Fruit fly (Drosophila melanogaster) whole organism, embryonic: ENCODE data around the gene CG12659.

ENCODE experiments used
- Awh ChIP-seq: fragments of 200-800 bp; sonication (Bioruptor generic); IDR thresholded peaks from 2 replicates; pipeline ENCODE4, ENCODE4 v1.3.6; 2022; ENCODE audit warnings: missing biosample characterization, missing genetic modification characterization
- BEAF-32 ChIP-seq: fragments of 200-800 bp; sonication (Bioruptor generic); optimal IDR thresholded peaks from 3 replicates; lab custom pipeline; 2017; ENCODE audit warnings: missing biosample characterization, missing genetic modification characterization, mild to moderate bottlenecking, moderate library complexity, missing genetic modification reagents
- CG10431 ChIP-seq: fragments of 200-800 bp; sonication (Bioruptor generic); optimal IDR thresholded peaks from 3 replicates; lab custom pipeline; 2018; ENCODE audit warnings: missing biosample characterization, mild to moderate bottlenecking, missing genetic modification characterization
- CG10543 ChIP-seq: fragments of 200-800 bp; sonication (Bioruptor generic); optimal IDR thresholded peaks from 3 replicates; lab custom pipeline; 2017; ENCODE audit warnings: missing biosample characterization, mild to moderate bottlenecking, missing genetic modification characterization, moderate library complexity
- CG10959 ChIP-seq: fragments of 200-800 bp; sonication (Bioruptor generic); IDR thresholded peaks from 2 replicates; pipeline ENCODE4 v1.3.6; 2022; ENCODE audit warnings: missing biosample characterization, missing genetic modification characterization
- CG11456 ChIP-seq: fragments of 200-800 bp; sonication (Bioruptor generic); IDR thresholded peaks from 3 replicates; pipeline ENCODE4 v1.3.6; 2022; ENCODE audit warnings: missing biosample characterization, missing genetic modification characterization
- CG12071 ChIP-seq: fragments of 200-800 bp; sonication (Bioruptor generic); optimal IDR thresholded peaks from 3 replicates; lab custom pipeline; 2018; ENCODE audit warnings: missing biosample characterization, mild to moderate bottlenecking, missing genetic modification characterization
- CG12769 ChIP-seq: fragments of 200-800 bp; sonication (Bioruptor generic); optimal IDR thresholded peaks from 2 replicates; lab custom pipeline; 2019; ENCODE audit warnings: missing biosample characterization, mild to moderate bottlenecking, missing genetic modification characterization, moderate library complexity
- CG13894 ChIP-seq: fragments of 200-800 bp; sonication (Bioruptor generic); optimal IDR thresholded peaks from 3 replicates; lab custom pipeline; 2018; ENCODE audit warnings: missing biosample characterization, mild to moderate bottlenecking, missing genetic modification characterization, moderate library complexity
- CG15269 ChIP-seq: fragments of 200-800 bp; sonication (Bioruptor generic); optimal IDR thresholded peaks from 2 replicates; lab custom pipeline; 2018; ENCODE audit warnings: missing biosample characterization, mild to moderate bottlenecking, missing genetic modification characterization, moderate library complexity
- CG16779 ChIP-seq: fragments of 200-800 bp; sonication (Bioruptor generic); IDR thresholded peaks from 2 replicates; pipeline ENCODE4 v1.3.6; 2022; ENCODE audit warnings: missing biosample characterization, missing genetic modification characterization
- CG17328 ChIP-seq: fragments of 200-800 bp; sonication (Bioruptor generic); IDR thresholded peaks from 2 replicates; pipeline ENCODE4 v1.3.6; 2022; ENCODE audit warnings: missing biosample characterization, missing genetic modification characterization
- CG17359 ChIP-seq: fragments of 200-800 bp; sonication (Bioruptor generic); optimal IDR thresholded peaks from 3 replicates; lab custom pipeline; 2018; ENCODE audit warnings: missing biosample characterization, mild to moderate bottlenecking, missing genetic modification characterization, moderate library complexity
- CG2129 ChIP-seq: fragments of 200-800 bp; sonication (Bioruptor generic); IDR thresholded peaks from 2 replicates; pipeline ENCODE4 v1.3.6; 2022; ENCODE audit warnings: missing biosample characterization, missing genetic modification characterization; ENCODE audit not compliant: partially characterized antibody
- CG30403 ChIP-seq: fragments of 200-800 bp; sonication (Bioruptor generic); optimal IDR thresholded peaks from 3 replicates; lab custom pipeline; 2016; ENCODE audit warnings: missing biosample characterization, missing genetic modification characterization
- CG3407 ChIP-seq: fragments of 200-800 bp; sonication (Bioruptor generic); optimal IDR thresholded peaks from 2 replicates; lab custom pipeline; 2018; ENCODE audit warnings: missing biosample characterization, mild to moderate bottlenecking, missing genetic modification characterization
- CG3838 ChIP-seq: fragments of 200-800 bp; sonication (Bioruptor generic); optimal IDR thresholded peaks from 3 replicates; lab custom pipeline; 2016; ENCODE audit warnings: missing biosample characterization, missing genetic modification characterization
- CG4360 ChIP-seq: fragments of 200-800 bp; sonication (Bioruptor generic); IDR thresholded peaks from 2 replicates; pipeline ENCODE4 v1.3.6; 2022; ENCODE audit warnings: missing biosample characterization, missing genetic modification characterization
- CG4404 ChIP-seq: fragments of 200-800 bp; sonication (Bioruptor generic); IDR thresholded peaks from 2 replicates; pipeline ENCODE4 v1.3.6; 2022; ENCODE audit warnings: missing biosample characterization, missing genetic modification characterization
- CG4730 ChIP-seq: fragments of 200-800 bp; sonication (Bioruptor generic); IDR thresholded peaks from 2 replicates; pipeline ENCODE4 v1.3.6; 2022; ENCODE audit warnings: missing biosample characterization, missing genetic modification characterization
- CG5953 ChIP-seq: fragments of 200-800 bp; sonication (Bioruptor generic); IDR thresholded peaks from 2 replicates; pipeline ENCODE4 v1.3.6; 2022; ENCODE audit warnings: missing biosample characterization, missing genetic modification characterization
- CG7786 ChIP-seq: fragments of 200-800 bp; sonication (Bioruptor generic); optimal IDR thresholded peaks from 2 replicates; lab custom pipeline; 2016; ENCODE audit warnings: missing biosample characterization, missing genetic modification characterization
- CG7839 ChIP-seq: fragments of 200-800 bp; sonication (Bioruptor generic); optimal IDR thresholded peaks from 3 replicates; lab custom pipeline; 2018; ENCODE audit warnings: missing biosample characterization, mild to moderate bottlenecking, missing genetic modification characterization, moderate library complexity
- CG7987 ChIP-seq: fragments of 200-800 bp; sonication (Bioruptor generic); optimal IDR thresholded peaks from 2 replicates; lab custom pipeline; 2018; ENCODE audit warnings: missing biosample characterization, mild to moderate bottlenecking, missing genetic modification characterization, moderate library complexity
- CG8290 ChIP-seq, 3 experiments: fragments of 200-800 bp; sonication (Bioruptor generic); optimal IDR thresholded peaks; 2 replicates each; lab custom pipeline; 2016 to 2019; ENCODE audit warnings: missing biosample characterization in 3 of 3, missing genetic modification characterization in 3 of 3, mild to moderate bottlenecking in 2 of 3, moderate library complexity in 1 of 3
- CG8388 ChIP-seq: fragments of 200-800 bp; sonication (Bioruptor generic); optimal IDR thresholded peaks from 2 replicates; lab custom pipeline; 2019; ENCODE audit warnings: missing biosample characterization, mild to moderate bottlenecking, missing genetic modification characterization, moderate library complexity
- CG8478 ChIP-seq: fragments of >200 bp; optimal IDR thresholded peaks from 2 replicates; lab custom pipeline; 2018
- CG9932 ChIP-seq: fragments of 200-800 bp; sonication (Bioruptor generic); IDR thresholded peaks from 2 replicates; pipeline ENCODE4 v1.3.6; 2022; ENCODE audit warnings: missing biosample characterization, missing genetic modification characterization
- Dbx ChIP-seq: fragments of 200-800 bp; sonication (Bioruptor generic); IDR thresholded peaks from 3 replicates; pipeline ENCODE4 v1.3.6; 2022; ENCODE audit warnings: missing biosample characterization, missing genetic modification characterization
- Eip74EF ChIP-seq, 2 experiments: fragments of 200-800 bp in 1 of 2; fragments of >200 bp in 1 of 2; sonication (Bioruptor generic) in 1 of 2; optimal IDR thresholded peaks; 2 replicates each; lab custom pipeline; 2017 to 2019; ENCODE audit warnings: missing biosample characterization in 2 of 2, missing genetic modification characterization in 2 of 2, mild to moderate bottlenecking in 1 of 2, moderate library complexity in 1 of 2
- Fer2 ChIP-seq: fragments of 200-800 bp; sonication (Bioruptor generic); optimal IDR thresholded peaks from 2 replicates; lab custom pipeline; 2018; ENCODE audit warnings: missing biosample characterization, mild to moderate bottlenecking, missing genetic modification characterization, moderate library complexity
- Med ChIP-seq: fragments of 200-800 bp; sonication (Bioruptor generic); peaks from one replicate; lab custom pipeline; 2016; ENCODE audit warnings: missing biosample characterization, missing genetic modification characterization, mild to moderate bottlenecking, inconsistent platforms, moderate library complexity
- Opbp ChIP-seq: fragments of 200-800 bp; sonication (Bioruptor generic); IDR thresholded peaks from 3 replicates; pipeline ENCODE4 v1.3.6; 2022; ENCODE audit warnings: missing biosample characterization, missing genetic modification characterization; ENCODE audit not compliant: partially characterized antibody
- Ravus ChIP-seq: fragments of 200-800 bp; sonication (Bioruptor generic); IDR thresholded peaks from 2 replicates; pipeline ENCODE4 v1.3.6; 2022; ENCODE audit warnings: missing biosample characterization, missing genetic modification characterization
- Side ChIP-seq: fragments of 200-800 bp; sonication (Bioruptor generic); optimal IDR thresholded peaks from 2 replicates; lab custom pipeline; 2016; ENCODE audit warnings: missing biosample characterization, missing genetic modification characterization
- Sry-β ChIP-seq: fragments of 200-800 bp; sonication (Bioruptor generic); optimal IDR thresholded peaks from 2 replicates; lab custom pipeline; 2018; ENCODE audit warnings: missing biosample characterization, mild to moderate bottlenecking, missing genetic modification characterization, moderate library complexity
- ac ChIP-seq: fragments of 200-800 bp; sonication (Bioruptor generic); optimal IDR thresholded peaks from 3 replicates; lab custom pipeline; 2017; ENCODE audit warnings: missing biosample characterization, mild to moderate bottlenecking, missing genetic modification characterization
- caup ChIP-seq: fragments of 200-800 bp; sonication (Bioruptor generic); optimal IDR thresholded peaks from 3 replicates; lab custom pipeline; 2017; ENCODE audit warnings: missing biosample characterization, mild to moderate bottlenecking, missing genetic modification characterization, moderate library complexity; ENCODE audit not compliant: severe bottlenecking
- corto ChIP-seq: fragments of 200-800 bp; sonication (Bioruptor generic); optimal IDR thresholded peaks from 2 replicates; lab custom pipeline; 2016; ENCODE audit warnings: missing biosample characterization, mild to moderate bottlenecking, missing genetic modification characterization, moderate library complexity
- insv ChIP-seq, 2 experiments: fragments of 200-800 bp; sonication (Bioruptor generic); optimal IDR thresholded peaks; 3 replicates each; lab custom pipeline; 2016 to 2018; ENCODE audit warnings: missing biosample characterization in 2 of 2, missing genetic modification characterization in 2 of 2
- nau ChIP-seq: fragments of 200-800 bp; sonication (Bioruptor generic); optimal IDR thresholded peaks from 3 replicates; lab custom pipeline; 2017; ENCODE audit warnings: missing biosample characterization, mild to moderate bottlenecking, missing genetic modification characterization, missing genetic modification reagents
- slbo ChIP-seq: fragments of 200-800 bp; sonication (Bioruptor generic); IDR thresholded peaks from 2 replicates; pipeline ENCODE4 v1.3.6; 2022; ENCODE audit warnings: missing biosample characterization, missing genetic modification characterization
- sug ChIP-seq: fragments of 200-800 bp; optimal IDR thresholded peaks from 2 replicates; lab custom pipeline; 2019; ENCODE audit warnings: missing biosample characterization, mild to moderate bottlenecking, missing genetic modification characterization, moderate library complexity
- tgo ChIP-seq: fragments of 200-800 bp; sonication (Bioruptor generic); IDR thresholded peaks from 3 replicates; pipeline ENCODE4 v1.3.6; 2022; ENCODE audit warnings: missing biosample characterization, missing genetic modification characterization
- tll ChIP-seq, 2 experiments: fragments of 200-800 bp in 1 of 2; fragments of >200 bp in 1 of 2; sonication (Bioruptor generic) in 1 of 2; optimal IDR thresholded peaks; 2 replicates each; lab custom pipeline; 2017 to 2019; ENCODE audit warnings: missing biosample characterization in 2 of 2, missing genetic modification characterization in 2 of 2, mild to moderate bottlenecking in 1 of 2, moderate library complexity in 1 of 2
- zfh1 ChIP-seq: fragments of 200-800 bp; sonication (Bioruptor generic); IDR thresholded peaks from 3 replicates; pipeline ENCODE4 v1.3.6; 2022; ENCODE audit warnings: missing biosample characterization, missing genetic modification characterization

Gene CG12659

DNA sequence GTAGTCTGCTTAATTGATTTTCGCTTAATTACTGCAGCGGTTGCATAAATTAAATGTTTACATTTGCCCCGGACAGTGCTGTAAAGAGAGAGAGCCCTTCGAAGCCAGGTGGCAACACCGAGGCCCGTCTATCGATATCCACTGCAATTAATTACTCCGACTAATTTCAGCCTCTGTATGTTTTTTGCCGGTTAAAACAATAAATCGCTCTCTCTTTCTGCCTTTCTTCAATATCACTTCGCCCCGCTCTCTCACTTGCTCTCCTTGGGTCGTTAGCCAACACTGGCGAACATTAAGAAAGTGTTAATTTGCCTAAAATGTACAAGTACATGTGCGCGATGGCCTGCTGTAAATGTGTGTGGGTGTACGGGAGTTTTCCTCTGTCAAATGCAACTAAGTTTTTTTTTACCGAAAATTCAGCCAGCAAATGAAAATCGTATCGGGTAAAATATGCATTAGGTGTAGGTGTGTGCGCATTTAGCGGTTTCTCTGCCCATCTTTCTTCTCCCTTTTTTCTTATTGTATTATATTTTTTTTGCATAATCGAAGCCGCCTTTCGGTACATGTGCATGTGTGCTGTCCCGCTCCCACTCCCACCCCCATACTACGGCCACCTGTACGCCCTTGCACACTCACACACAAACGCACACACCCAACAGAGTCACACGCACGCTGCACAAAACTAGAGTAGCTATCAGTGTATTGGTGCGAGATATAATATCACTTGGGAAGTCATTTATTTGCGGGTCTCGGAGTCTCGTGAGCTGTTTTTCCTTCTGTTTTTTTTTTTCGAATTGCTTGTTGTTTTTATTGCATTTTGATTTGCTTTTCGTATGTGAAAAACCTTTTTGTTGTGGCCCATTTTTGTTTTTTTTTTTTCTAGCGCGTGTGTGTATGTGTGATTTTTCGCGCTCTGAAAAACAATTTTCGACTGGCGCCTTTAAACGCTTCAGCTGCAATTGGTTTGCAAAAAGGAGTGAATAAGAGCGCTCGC, 29.8 kb downstream of the CG12659 start (continued):
- TF ChIP-seq CG2129 (GFP tag; lab: Robert Waterston, UW), result no peak
- no peak for TF ChIP-seq CG7987 (GFP tag; lab: Kevin White, UChicago)
- TF ChIP-seq caup, result peak; percentile 31
- TF ChIP-seq CG7786, result peak; percentile 26
- peak; percentile 11; the same call in 1 of the 2 replicates for TF ChIP-seq CG4404 (GFP tag; lab: Robert Waterston, UW)
- TF ChIP-seq CG8388, result no peak
- no peak for TF ChIP-seq tll (GFP tag; optimal IDR thresholded peaks at IDR 0.05; lab: Kevin White, UChicago)
- TF ChIP-seq CG11456 (GFP tag; lab: Robert Waterston, UW), result no peak
- no peak for TF ChIP-seq Fer2
- TF ChIP-seq Side (GFP tag; lab: Kevin White, UChicago), result peak; percentile 56
- TF ChIP-seq CG15269 (tag; lab: Kevin White, UChicago), result no peak
- no peak for TF ChIP-seq CG17328 (GFP tag; lab: Robert Waterston, UW)
- no peak for TF ChIP-seq Sry-β (GFP tag; lab: Kevin White, UChicago)
- TF ChIP-seq sug (tag; lab: Kevin White, UChicago), result peak; percentile 33
- TF ChIP-seq CG13894 (tag; lab: Kevin White, UChicago), result no peak
- no peak for TF ChIP-seq corto
- TF ChIP-seq BEAF-32 (GFP tag; lab: Kevin White, UChicago), result peak; percentile 58
- no peak for TF ChIP-seq CG4730 (GFP tag; lab: Robert Waterston, UW)
- TF ChIP-seq CG5953, result no peak
- peak; percentile 16 for TF ChIP-seq CG30403
- TF ChIP-seq CG17359 (tag; lab: Kevin White, UChicago), result no peak
- no peak for TF ChIP-seq nau (GFP tag; lab: Kevin White, UChicago)
- TF ChIP-seq CG8290 (GFP tag; optimal IDR thresholded peaks at IDR 0.05; lab: Kevin White, UChicago), result no peak
- TF ChIP-seq CG8290 (tag; optimal IDR thresholded peaks at IDR 0.05; lab: Kevin White, UChicago), result peak in 1 of 2 experiments; percentile 76
- TF ChIP-seq CG4360 (GFP tag; lab: Robert Waterston, UW), result 0 out of 2 replicates have a peak, but pooled peaks have one; percentile 22
- no peak for TF ChIP-seq Ravus (GFP tag; lab: Robert Waterston, UW)
- TF ChIP-seq CG9932 (GFP tag; lab: Robert Waterston, UW), result peak; percentile 46
- TF ChIP-seq CG16779 (GFP tag; lab: Robert Waterston, UW), result no peak
- TF ChIP-seq CG3838 (GFP tag; lab: Kevin White, UChicago), result no peak
- no peak; the same call in 1 of the 2 replicates for TF ChIP-seq Awh (GFP tag; lab: Robert Waterston, UW)
- TF ChIP-seq CG12071, result peak; percentile 34
- TF ChIP-seq ac (GFP tag; lab: Kevin White, UChicago), result no peak
- peak in 1 of 2 experiments; percentile 26 for TF ChIP-seq insv (GFP tag; optimal IDR thresholded peaks at IDR 0.05; lab: Kevin White, UChicago)
- peak; percentile 22; the same call in 1 of the 2 replicates for TF ChIP-seq slbo
- TF ChIP-seq Opbp, result peak; percentile 56; the same call in 1 of the 3 replicates
- peak; percentile 62 for TF ChIP-seq CG10543 (GFP tag; lab: Kevin White, UChicago)
- no peak for TF ChIP-seq CG10959 (GFP tag; lab: Robert Waterston, UW)
- 0 out of 3 replicates have a peak, but pooled peaks have one; percentile 16 for TF ChIP-seq tgo (GFP tag; lab: Robert Waterston, UW)
- peak; percentile 92 for TF ChIP-seq Med (GFP tag; lab: Kevin White, UChicago)
- TF ChIP-seq CG12769 (tag; lab: Kevin White, UChicago), result peak; percentile 70
- 0 out of 3 replicates have a peak, but pooled peaks have one; percentile 14 for TF ChIP-seq Dbx (GFP tag; lab: Robert Waterston, UW)
- TF ChIP-seq CG8478 (lab: Kevin White, UChicago), result peak; percentile 44
- peak; percentile 63; the same call in 2 of the 3 replicates for TF ChIP-seq zfh1 (GFP tag; lab: Robert Waterston, UW)
- TF ChIP-seq Eip74EF (GFP tag; optimal IDR thresholded peaks at IDR 0.05; lab: Kevin White, UChicago), result no peak
- no peak for TF ChIP-seq CG3407 (GFP tag; lab: Kevin White, UChicago)
- TF ChIP-seq CG10431, result no peak
- TF ChIP-seq CG7839 (tag; lab: Kevin White, UChicago), result peak; percentile 27
